Fruit fly (Drosophila melanogaster) whole organism, embryonic: ENCODE data around the gene InR.

Experiments used
- CG18262 ChIP-seq: fragments of 200-800 bp; optimal IDR thresholded peaks from 3 replicates; lab custom pipeline; 2019; ENCODE audit warnings: missing biosample characterization, mild to moderate bottlenecking, missing genetic modification characterization, moderate library complexity
- CG7357 ChIP-seq: fragments of 200-800 bp; sonication (Bioruptor generic); IDR thresholded peaks from 3 replicates; pipeline ENCODE4 v1.3.6; 2022; ENCODE audit warnings: missing biosample characterization, missing genetic modification characterization
- Eip74EF ChIP-seq, 2 experiments: fragments of 200-800 bp in 1 of 2; fragments of >200 bp in 1 of 2; sonication (Bioruptor generic) in 1 of 2; optimal IDR thresholded peaks; 2 replicates each; lab custom pipeline; 2017 to 2019; ENCODE audit warnings: missing biosample characterization in 2 of 2, missing genetic modification characterization in 2 of 2, mild to moderate bottlenecking in 1 of 2, moderate library complexity in 1 of 2
- Ravus ChIP-seq: fragments of 200-800 bp; sonication (Bioruptor generic); IDR thresholded peaks from 2 replicates; pipeline ENCODE4 v1.3.6; 2022; ENCODE audit warnings: missing biosample characterization, missing genetic modification characterization
- chif ChIP-seq, 2 experiments: fragments of 200-800 bp; sonication (Bioruptor generic); optimal IDR thresholded peaks; 3 replicates each; lab custom pipeline; 2016; ENCODE audit warnings: missing biosample characterization in 2 of 2, missing genetic modification characterization in 2 of 2
- dmrt99B ChIP-seq: fragments of 200-800 bp; sonication (Bioruptor generic); optimal IDR thresholded peaks from 2 replicates; lab custom pipeline; 2018; ENCODE audit warnings: missing biosample characterization, mild to moderate bottlenecking, missing genetic modification characterization, moderate library complexity
- ems ChIP-seq: fragments of 200-800 bp; sonication (Bioruptor generic); optimal IDR thresholded peaks from 3 replicates; lab custom pipeline; 2016; ENCODE audit warnings: missing biosample characterization, missing genetic modification characterization
- h ChIP-seq: fragments of >200 bp; optimal IDR thresholded peaks from 2 replicates; lab custom pipeline; 2017
- hth ChIP-seq: fragments of >200 bp; optimal IDR thresholded peaks from 2 replicates; lab custom pipeline; 2017; ENCODE audit warnings: inconsistent platforms
- org-1 ChIP-seq: fragments of 200-800 bp; sonication (Bioruptor generic); optimal IDR thresholded peaks from 2 replicates; lab custom pipeline; 2017; ENCODE audit warnings: missing biosample characterization, missing genetic modification characterization
- otp ChIP-seq: fragments of 200-800 bp; sonication (Bioruptor generic); IDR thresholded peaks from 3 replicates; pipeline ENCODE4, ENCODE4 v1.3.6; 2022; ENCODE audit warnings: missing biosample characterization, missing genetic modification characterization
- pros ChIP-seq: fragments of 200-800 bp; sonication (Bioruptor generic); optimal IDR thresholded peaks from 3 replicates; lab custom pipeline; 2019; ENCODE audit warnings: missing biosample characterization, mild to moderate bottlenecking, missing genetic modification characterization, moderate library complexity

DNA sequence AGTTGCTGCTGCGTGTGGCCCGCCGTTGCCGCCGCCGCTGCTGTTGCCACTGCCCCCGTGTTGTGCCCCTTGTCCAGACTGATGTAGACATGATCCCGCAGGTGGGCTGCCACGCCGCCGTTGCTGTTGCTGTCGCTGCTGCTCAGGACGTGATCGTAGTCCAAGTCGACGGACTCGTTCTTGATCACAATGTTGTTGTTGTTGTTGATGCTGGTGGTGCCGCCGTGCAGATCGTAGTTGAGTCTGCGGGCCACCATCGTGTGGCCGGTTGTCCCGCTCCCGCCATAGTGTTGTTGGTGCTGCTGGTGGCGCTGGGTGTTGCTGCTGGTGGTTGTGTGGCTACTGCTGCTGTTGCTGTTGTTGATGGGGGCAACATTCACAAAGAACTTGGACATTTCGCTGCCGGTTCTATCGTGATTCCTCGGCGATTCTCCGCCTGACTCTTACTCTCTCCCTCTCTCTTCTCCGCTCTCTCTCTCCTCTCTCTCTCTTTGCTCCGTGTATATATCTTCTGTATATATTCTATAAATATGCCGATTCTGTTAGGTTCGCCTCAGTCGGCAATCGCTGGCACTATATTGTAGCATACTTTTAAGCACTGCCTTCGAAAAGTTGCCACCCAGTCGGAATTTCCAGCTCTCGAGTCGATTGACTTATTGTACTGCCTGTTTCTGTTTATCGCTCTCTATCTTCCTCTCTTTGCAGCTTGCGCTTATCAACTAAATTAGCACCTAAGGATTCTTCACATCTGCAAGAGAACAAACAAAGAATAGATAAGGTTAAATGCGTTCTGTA is 7.2 kb upstream of the InR start:
- no peak for TF ChIP-seq h
- TF ChIP-seq ems, result no peak
- TF ChIP-seq Eip74EF (GFP tag; optimal IDR thresholded peaks at IDR 0.05; lab: Kevin White, UChicago), result no peak
- no peak for TF ChIP-seq hth (lab: Kevin White, UChicago)
- no peak for TF ChIP-seq dmrt99B (tag; lab: Kevin White, UChicago)
- no peak; the same call in 1 of the 2 replicates for TF ChIP-seq Ravus (GFP tag; lab: Robert Waterston, UW)
- TF ChIP-seq chif (GFP tag; optimal IDR thresholded peaks at IDR 0.05; lab: Kevin White, UChicago), result no peak
- TF ChIP-seq pros (GFP tag; lab: Kevin White, UChicago), result peak; percentile 47
- no peak for TF ChIP-seq CG7357 (GFP tag; lab: Robert Waterston, UW)
- TF ChIP-seq CG18262, result no peak
- no peak for TF ChIP-seq org-1 (GFP tag; lab: Kevin White, UChicago)
- TF ChIP-seq otp (GFP tag; lab: Robert Waterston, UW), result no peak
